Fruit fly (Drosophila melanogaster) whole organism, prepupa: ENCODE data around the gene Rpt6.

ENCODE experiments used
- CG10669 ChIP-seq: fragments of 200-800 bp; sonication (Bioruptor generic); optimal IDR thresholded peaks from 3 replicates; lab custom pipeline; 2018; ENCODE audit warnings: missing biosample characterization, mild to moderate bottlenecking, missing genetic modification characterization, moderate library complexity
- CG11294 ChIP-seq: fragments of 200-800 bp; sonication (Bioruptor generic); IDR thresholded peaks from 2 replicates; pipeline ENCODE4 v1.3.6; 2022; ENCODE audit warnings: missing biosample characterization, missing genetic modification characterization
- CG1621 ChIP-seq: fragments of 200-800 bp; sonication (Bioruptor generic); optimal IDR thresholded peaks from 3 replicates; lab custom pipeline; 2018; ENCODE audit warnings: missing biosample characterization, mild to moderate bottlenecking, missing genetic modification characterization
- CG7368 ChIP-seq: fragments of 200-800 bp; sonication (Bioruptor generic); optimal IDR thresholded peaks from 3 replicates; lab custom pipeline; 2016; ENCODE audit warnings: missing biosample characterization, missing genetic modification characterization
- CG9139 ChIP-seq: fragments of 200-800 bp; sonication (Bioruptor generic); optimal IDR thresholded peaks from 3 replicates; lab custom pipeline; 2017; ENCODE audit warnings: missing biosample characterization, mild to moderate bottlenecking, missing genetic modification characterization
- Eip75B ChIP-seq: fragments of 200-800 bp; sonication (Bioruptor generic); optimal IDR thresholded peaks from 3 replicates; lab custom pipeline; 2016; ENCODE audit warnings: missing biosample characterization, missing genetic modification characterization
- Hr39 ChIP-seq: fragments of 200-800 bp; sonication (Bioruptor generic); optimal IDR thresholded peaks from 2 replicates; lab custom pipeline; 2016; ENCODE audit warnings: missing biosample characterization, missing genetic modification characterization
- Hr4 ChIP-seq: fragments of 200-800 bp; sonication (Bioruptor generic); optimal IDR thresholded peaks from 3 replicates; lab custom pipeline; 2016; ENCODE audit warnings: missing biosample characterization, missing genetic modification characterization
- salr ChIP-seq, 2 experiments: fragments of 200-800 bp; sonication (Bioruptor generic); optimal IDR thresholded peaks; 3 replicates each; lab custom pipeline; 2016 to 2018; ENCODE audit warnings: missing biosample characterization in 2 of 2, missing genetic modification characterization in 2 of 2, mild to moderate bottlenecking in 1 of 2
- spab ChIP-seq: fragments of 200-800 bp; sonication (Bioruptor generic); optimal IDR thresholded peaks from 2 replicates; lab custom pipeline; 2017; ENCODE audit warnings: missing biosample characterization, mild to moderate bottlenecking, missing genetic modification characterization, missing genetic modification reagents
- svp ChIP-seq: fragments of 200-800 bp; sonication (Bioruptor generic); peaks from one replicate; lab custom pipeline; 2016; ENCODE audit warnings: missing biosample characterization, missing genetic modification characterization

dm6 chrX:21334522-21335104 is 18.8 kb downstream of the Rpt6 start:
- TF ChIP-seq Hr4 (no peak), CG11294 (GFP tag; lab: Robert Waterston, UW) (no peak), spab (no peak), CG9139 (GFP tag; lab: Kevin White, UChicago) (no peak), svp (GFP tag; lab: Kevin White, UChicago) (no peak), CG1621 (tag; lab: Kevin White, UChicago) (no peak), Eip75B (GFP tag; lab: Kevin White, UChicago) (no peak), salr (GFP tag; optimal IDR thresholded peaks at IDR 0.05; lab: Kevin White, UChicago) (no peak), CG10669 (GFP tag; lab: Kevin White, UChicago) (no peak), CG7368 (GFP tag; lab: Kevin White, UChicago) (no peak), Hr39 (GFP tag; lab: Kevin White, UChicago) (no peak)
